Fruit fly (Drosophila melanogaster): ENCODE measurements around the gene Snx17.

Snx17 gene

DNA sequence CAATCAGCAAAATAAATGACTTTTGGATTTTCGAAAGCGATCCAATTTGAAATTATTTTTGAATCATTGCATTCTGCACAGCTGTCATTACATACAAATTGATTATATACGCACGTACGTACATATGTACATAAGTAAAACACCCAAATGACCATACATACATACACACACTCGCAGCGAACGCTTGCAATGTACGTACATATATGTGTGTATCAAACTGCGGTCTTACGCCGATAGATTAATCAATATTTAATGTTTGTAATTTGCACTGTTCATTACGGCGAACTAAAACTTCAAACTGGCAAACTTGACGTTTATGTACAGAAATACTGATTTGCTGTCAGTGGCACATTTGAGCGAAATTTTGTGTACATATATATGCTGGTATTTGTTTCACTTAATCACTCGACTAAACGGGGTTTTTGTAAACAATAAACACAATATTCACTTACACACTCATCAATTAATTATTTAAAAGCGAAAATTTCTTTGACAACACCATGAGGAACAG is 19.5 kb upstream of the Snx17 start:
- no peak for TF ChIP-seq noc (tag; optimal IDR thresholded peaks at IDR 0.05)

DNA sequence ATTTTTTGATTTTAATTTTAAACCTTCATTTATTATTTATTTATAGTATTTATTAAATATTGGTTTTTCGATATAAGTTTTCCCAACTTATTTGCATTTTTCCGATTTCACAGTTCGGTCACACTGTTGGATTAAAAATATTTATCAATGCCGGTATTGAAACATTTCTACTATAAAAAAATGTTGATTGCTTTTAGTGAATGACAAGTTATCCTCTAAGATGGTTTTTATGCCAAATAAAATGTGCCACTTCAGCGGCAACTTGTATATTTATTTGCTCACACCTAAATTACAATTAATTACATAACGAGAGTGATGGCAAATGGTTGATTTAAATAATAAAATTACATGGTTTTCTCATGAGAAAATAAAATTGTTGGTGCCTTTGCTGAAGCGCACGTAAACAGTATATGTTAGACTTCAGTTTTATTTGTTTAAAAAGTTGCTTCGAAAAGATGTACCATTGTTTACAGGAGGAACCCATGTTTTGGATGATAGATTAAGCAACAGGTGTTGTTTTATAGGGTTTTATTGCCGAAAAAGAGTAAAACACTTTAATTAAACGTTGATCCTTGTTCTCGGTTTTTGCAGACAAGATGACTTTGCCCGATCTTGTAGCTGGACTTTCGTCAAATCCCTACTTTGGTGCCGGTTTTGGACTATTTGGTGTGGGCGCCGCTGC is 15.9 kb upstream of the Snx17 start, which contains the start of gene Bcs1:
Gene Bcs1, plus strand, starts transcription at position 108 of the 682 bp plus-strand sequence.
- TF ChIP-seq noc (tag; optimal IDR thresholded peaks at IDR 0.05), result no peak

DNA sequence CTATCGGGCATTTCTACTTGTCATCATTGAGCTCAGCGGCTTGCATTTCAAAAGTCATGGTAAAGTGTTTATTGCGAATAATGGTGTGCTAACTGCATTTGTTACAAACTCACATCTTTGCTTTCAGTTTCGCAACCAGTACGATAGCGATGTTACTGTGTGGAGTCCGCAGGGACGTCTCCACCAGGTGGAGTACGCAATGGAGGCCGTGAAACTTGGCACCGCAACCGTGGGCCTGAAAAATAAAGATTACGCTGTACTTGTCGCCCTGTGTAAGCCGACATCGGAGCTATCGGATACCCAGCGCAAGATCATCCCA is 14.6 kb upstream of the Snx17 start:
- no peak for TF ChIP-seq noc (tag; optimal IDR thresholded peaks at IDR 0.05)

DNA sequence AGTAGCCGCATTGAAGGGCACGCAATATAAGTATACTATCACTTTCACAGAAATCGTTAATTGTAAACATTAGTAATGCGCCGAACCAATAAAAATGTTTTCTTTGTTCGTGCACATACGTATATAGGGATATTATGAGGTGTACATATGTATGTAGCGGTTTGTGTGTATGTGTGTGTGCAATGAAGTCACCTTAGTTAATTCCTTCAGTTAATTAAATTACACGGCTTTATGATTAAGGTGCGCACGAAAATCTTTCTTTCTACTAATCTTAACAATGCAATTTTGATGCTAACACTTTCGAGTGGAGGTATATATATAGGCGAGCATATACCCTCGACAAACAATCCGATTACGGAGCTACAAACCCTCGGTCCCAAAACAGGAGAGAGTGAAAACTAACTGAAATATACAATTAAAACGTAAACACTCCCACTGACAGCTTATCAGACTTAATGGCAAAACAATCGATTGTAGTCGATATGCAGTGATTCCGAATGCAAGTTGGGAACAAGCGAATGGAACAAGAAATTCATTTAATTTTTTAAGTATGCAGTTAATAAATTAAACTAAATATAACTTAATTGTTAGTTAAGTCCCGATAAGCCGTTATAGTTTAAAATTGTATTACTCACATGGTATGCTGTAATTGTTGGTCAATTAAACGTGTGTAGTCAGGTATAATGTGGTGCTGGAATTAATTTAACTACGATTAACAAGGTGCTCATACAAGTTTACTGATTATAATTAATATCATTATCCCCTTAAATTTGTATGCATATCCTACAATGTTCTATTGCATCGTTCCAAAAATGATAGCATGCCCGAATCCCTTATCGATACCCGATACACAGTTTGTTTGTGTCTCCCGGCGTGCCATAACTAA is 14.0 kb upstream of the Snx17 start, which contains the start of the genes Npc1a and Prosalpha6:
Gene Npc1a, minus strand, starts transcription at position 716 of the 886 bp plus-strand sequence.
Gene Prosalpha6, plus strand, starts transcription at position 851 of the 886 bp plus-strand sequence.
- no peak for TF ChIP-seq noc (tag; optimal IDR thresholded peaks at IDR 0.05)

DNA sequence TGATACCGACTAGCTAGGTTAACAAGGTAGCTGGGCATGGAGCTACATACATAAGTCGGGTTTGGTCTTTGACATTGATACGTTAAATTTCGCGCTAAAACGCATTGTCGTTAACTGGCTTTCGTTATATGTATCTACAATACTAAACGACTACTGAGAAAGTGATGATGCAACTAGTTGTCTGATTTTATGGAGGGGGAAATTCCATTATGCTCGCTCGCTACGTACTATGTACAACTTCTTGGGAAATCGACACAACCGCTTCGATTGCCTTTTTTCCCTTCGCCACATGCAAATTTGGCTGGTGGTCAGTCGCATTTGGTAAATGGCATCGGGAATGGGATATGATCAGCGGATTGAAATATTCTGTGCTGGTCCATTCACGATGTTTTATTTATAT is 13.2 kb upstream of the Snx17 start:
- no peak for TF ChIP-seq noc (tag; optimal IDR thresholded peaks at IDR 0.05)

DNA sequence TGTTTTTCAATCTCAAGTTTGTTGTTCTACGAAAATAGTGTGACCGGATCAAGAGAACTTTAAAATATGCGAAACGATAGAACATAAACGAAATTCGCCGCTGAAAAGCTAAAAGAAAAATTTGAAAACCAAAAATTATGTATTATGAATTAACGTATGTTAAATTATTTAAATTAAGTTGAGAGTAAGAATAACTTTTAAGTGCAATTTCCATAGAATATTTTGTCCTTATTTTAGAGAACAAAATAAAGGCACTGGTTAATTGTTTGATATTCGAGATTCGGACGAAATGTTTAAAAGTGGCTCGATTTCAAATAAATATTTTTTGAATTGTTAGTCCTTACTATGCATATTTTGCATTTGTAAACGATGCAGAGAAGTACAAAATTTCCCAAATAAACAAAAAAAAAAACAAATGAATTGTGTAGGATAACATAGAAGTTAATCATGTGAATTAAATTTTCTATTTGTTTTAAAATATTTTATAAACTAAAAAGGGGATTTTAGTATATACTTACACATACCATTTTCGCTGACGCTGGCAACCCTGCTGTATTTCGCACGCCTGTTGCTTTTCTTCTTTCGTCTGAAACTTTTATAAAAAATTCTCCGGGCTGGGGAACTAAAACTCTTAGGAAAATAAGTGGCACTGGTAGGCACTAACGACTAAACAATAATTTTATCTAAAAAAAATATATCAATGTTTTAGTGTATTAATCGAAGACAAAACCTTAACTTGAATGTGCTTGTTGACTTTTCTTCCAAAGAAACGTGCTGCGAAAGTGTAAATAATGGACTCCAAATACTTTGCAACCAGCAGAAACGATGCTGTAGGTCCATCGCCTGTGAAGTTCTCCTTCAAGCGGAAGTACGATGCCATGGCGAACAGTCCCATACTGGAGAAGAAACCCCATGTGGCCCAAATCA is 4.1 kb upstream of the Snx17 start, which contains the start of the genes CG5727 and ath:
Gene CG5727, minus strand, starts transcription at position 51 of the 927 bp plus-strand sequence.
Gene ath, plus strand, starts transcription at position 513 of the 927 bp plus-strand sequence.
- no peak for TF ChIP-seq noc (tag; optimal IDR thresholded peaks at IDR 0.05)

DNA sequence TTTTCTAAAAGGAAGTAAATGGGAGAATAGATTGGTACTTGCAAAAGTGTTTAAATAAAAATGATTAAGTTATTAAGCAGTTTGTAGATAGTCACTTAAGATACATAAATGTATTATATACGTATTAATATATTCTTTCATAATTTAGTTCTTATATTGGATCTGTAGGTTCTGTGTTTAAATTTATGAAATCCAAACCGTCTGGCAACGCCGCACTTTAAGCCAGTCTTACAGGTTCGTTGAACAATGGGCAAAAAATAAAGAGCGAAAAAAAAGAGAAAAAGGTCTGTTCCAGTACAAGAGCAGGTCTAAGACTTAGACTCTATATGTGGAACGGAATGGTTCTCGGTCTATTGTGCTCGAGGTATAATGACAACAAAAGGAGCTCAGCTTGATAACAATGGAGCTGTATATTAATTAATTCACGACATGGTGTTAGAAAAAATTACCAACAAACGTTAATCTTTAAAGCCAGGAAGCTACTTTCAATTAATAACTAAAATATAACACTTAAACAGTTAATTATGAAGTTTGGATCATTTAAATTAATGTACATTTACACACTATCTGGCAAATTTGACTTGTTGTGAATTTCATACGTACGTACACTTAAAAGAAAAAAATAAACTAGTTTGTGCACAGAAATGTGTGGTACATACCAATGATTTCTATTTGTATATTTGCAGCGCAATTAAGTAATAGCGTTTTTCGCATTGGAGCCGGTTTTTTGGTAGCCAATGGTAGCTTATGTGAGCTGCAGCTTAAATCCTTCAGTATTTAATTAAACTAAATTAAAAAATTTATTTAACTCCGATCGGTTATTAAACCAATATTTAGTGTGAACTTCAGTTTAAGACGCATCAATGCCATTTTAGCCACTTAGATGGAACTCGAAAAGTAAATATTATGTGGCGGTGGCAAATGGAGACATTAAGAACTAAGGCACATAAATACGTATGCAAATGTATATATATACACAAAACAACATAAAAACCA is 2.3 kb upstream of the Snx17 start, which contains the start of gene CG5731:
Gene CG5731, minus strand, starts transcription at position 946 of the 996 bp plus-strand sequence.
- no peak for TF ChIP-seq noc (tag; optimal IDR thresholded peaks at IDR 0.05)

DNA sequence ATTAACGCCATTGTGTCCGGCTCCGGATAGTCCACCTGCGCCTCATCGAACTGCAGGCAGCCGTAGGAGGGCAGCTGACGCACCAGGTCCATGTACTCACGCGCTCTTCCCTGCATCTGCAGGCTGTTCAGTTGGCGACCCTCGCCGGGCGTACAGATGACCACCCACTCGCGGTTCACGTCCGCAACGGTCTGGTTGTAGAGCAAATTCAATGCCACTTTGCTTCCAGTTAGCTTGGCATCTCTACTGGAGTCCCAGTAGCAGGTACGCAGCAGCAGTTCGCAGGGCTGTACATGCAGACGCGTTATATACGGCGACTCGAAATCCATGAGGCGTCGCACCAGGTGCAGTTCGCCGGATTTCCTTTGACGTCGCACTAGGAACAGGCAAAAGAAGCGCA is 821 bp downstream of the Snx17 start:
- TF ChIP-seq noc (tag; optimal IDR thresholded peaks at IDR 0.05), result no peak

DNA sequence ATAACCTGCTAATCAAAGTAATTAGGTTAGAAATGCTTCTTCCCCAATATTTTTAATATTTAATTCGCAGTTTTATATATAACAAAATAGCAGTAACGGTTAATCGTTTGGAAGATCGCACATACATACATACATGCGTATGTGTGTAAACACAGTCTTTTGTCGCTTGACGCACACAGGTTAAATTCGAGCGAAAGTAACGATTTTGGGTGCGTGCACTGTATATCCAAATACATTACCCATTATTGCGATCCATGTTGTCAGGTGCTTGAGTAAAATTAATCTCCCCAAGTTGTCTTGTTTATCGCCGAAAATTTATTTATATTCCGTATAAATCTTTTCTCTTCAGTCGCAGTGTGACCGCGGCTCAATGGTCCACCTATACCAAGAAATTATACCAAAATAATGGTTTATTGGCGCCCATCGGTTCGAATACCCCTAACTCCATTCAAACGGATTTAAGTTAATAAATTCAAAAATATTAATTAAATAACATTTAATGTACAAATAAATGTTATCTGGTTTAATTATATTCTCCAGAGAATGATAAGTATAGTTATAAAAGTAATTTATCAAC is 2.7 kb downstream of the Snx17 start, which contains the start of gene CG34159:
Gene CG34159, minus strand, starts transcription at position 385 of the 577 bp plus-strand sequence.
- peak; percentile 13 for TF ChIP-seq noc (tag; optimal IDR thresholded peaks at IDR 0.05)

DNA sequence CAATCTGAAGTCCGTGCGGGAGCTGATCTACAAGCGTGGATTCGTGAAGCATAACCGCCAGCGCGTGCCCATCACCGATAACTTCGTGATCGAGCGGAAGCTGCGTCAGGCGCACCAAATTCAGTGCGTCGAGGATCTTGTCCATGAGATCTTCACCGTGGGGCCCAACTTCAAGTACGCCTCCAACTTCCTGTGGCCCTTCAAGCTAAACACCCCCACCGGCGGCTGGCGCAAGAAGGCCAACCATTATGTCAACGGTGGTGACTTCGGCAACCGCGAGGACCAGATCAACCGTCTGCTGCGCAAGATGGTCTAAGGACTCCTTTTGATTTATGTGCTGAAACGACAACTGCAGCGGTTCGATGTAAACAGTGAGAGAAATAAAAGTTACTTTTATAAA is 5.0 kb downstream of the Snx17 start:
- no peak for TF ChIP-seq noc (tag; optimal IDR thresholded peaks at IDR 0.05)

DNA sequence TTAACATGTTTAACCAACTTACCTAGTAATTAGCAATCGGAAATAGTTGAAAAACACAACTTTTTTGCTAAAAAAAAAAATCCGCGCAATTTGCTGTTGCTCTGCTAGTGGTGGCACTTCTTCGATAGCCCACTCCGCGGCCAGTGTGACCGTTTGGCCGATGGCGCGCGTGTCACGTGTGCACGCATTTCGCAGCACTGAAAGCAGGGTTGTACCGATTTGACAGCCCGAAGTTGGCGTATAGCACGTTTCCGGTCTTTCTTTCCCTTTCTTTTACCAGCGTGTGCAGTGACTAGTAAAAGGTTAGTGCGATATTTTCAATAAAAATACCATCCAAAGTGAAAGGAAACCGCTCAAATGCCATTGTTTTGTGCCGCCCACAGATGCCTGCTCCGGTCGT is 5.9 kb downstream of the Snx17 start, which contains the start of the genes Ripalpha and RpL7:
Gene Ripalpha, minus strand, starts transcription at position 128 of the 400 bp plus-strand sequence.
Gene RpL7, plus strand, starts transcription at position 158 of the 400 bp plus-strand sequence.
- TF ChIP-seq noc (tag; optimal IDR thresholded peaks at IDR 0.05), result peak; percentile 88

DNA sequence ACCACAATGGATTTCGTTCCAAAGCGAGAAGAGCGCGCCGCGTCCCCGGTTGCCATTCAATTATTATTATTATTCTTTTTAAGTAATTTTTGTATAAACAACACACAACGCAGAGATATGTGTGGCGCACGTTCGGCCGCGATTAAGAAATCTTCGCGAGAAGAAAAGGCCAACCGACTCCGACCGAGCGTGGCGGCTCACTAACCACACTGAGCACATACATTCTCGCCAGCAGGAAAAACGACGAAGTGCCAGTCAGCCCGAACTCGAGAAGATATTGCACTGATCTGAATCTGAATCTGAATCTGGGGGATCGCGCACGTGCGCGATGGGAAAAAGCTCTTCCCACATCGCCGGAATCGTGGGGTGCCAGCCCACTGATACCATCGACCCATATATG is 7.8 kb downstream of the Snx17 start, which contains the start of gene Sur:
Gene Sur, minus strand, starts transcription at position 207 of the 400 bp plus-strand sequence.
- no peak for TF ChIP-seq noc (tag; optimal IDR thresholded peaks at IDR 0.05)

DNA sequence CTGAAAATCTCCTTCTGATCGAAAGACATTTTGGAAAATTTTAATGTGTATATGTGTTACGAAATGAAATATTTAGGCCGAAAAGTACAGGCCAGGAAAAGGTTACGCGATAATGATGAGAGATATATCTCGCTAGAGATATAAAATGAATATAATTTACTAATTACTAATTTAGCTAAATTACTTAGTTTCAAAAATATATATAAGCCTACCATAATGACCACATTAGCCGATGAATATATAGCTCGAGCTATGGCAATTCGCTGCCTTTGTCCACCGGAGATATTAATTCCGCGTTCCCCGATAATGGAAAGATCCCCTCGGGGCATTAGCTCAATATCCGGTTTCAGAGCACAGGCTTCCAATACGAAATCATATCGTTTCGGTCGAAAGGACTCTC is 15.4 kb downstream of the Snx17 start, which contains the start of gene Fum4:
Gene Fum4, minus strand, starts transcription at position 101 of the 400 bp plus-strand sequence.
- TF ChIP-seq noc (tag; optimal IDR thresholded peaks at IDR 0.05), result no peak
